Fruit fly (Drosophila melanogaster) S2 (cell line): ENCODE measurements around the gene CG12010.

Experiments used
- CG8478 ChIP-seq: fragments of >200 bp; optimal IDR thresholded peaks from 2 replicates; lab custom pipeline; 2018
- CTCF ChIP-seq, 2 experiments: fragments of >200 bp; optimal IDR thresholded peaks; 2 replicates each; lab custom pipeline; 2018

- TF ChIP-seq CTCF (optimal IDR thresholded peaks at IDR 0.05; lab: Kevin White, UChicago) (no peak), CG8478 (lab: Kevin White, UChicago) (no peak)
These were observed 34.1 kb downstream of the CG12010 start for dm6 chr3L:3408231-3408630.
